Fruit fly (Drosophila melanogaster): ENCODE results near the gene sicily.

Gene sicily

dm6 chrX:11886976-11887375 lies 4.6 kb upstream of the sicily start, which contains the start of the genes CG10353 and SelG:
CG10353 (minus strand) TSS chrX:11887162.
SelG (plus strand) TSS chrX:11887284.
- TF ChIP-seq CG31627 (GFP tag; optimal IDR thresholded peaks at IDR 0.05), result peak; percentile 31
- peak; percentile 40 for TF ChIP-seq cyc (GFP tag; optimal IDR thresholded peaks at IDR 0.05)
- peak; percentile 27 for TF ChIP-seq Met (GFP tag; optimal IDR thresholded peaks at IDR 0.05)
- no peak for TF ChIP-seq achi (GFP tag; optimal IDR thresholded peaks at IDR 0.05)
- TF ChIP-seq Hr38 (GFP tag; optimal IDR thresholded peaks at IDR 0.05), result no peak
- peak; percentile 28 for TF ChIP-seq Sox14 (GFP tag; optimal IDR thresholded peaks at IDR 0.05)
- TF ChIP-seq topi (GFP tag; optimal IDR thresholded peaks at IDR 0.05), result peak; percentile 37
- no peak for TF ChIP-seq eg (GFP tag; IDR thresholded peaks at IDR 0.05)
- TF ChIP-seq pdm3 (GFP tag; optimal IDR thresholded peaks at IDR 0.05), result no peak
- peak; percentile 34 for TF ChIP-seq CG3919 (GFP tag; optimal IDR thresholded peaks at IDR 0.05)
- no peak for TF ChIP-seq CG16779 (tag; optimal IDR thresholded peaks at IDR 0.05)
- TF ChIP-seq CG3032 (tag; optimal IDR thresholded peaks at IDR 0.05), result no peak
- TF ChIP-seq dsx (GFP tag; optimal IDR thresholded peaks at IDR 0.05; ENCODE audit: poor library complexity, severe bottlenecking), result no peak
- TF ChIP-seq svp (GFP tag), result peak; percentile 67
- peak; percentile 25 for TF ChIP-seq Hr39 (GFP tag; optimal IDR thresholded peaks at IDR 0.05)
- TF ChIP-seq CG4318 (GFP tag; optimal IDR thresholded peaks at IDR 0.05), result no peak
- TF ChIP-seq Ets96B (tag; optimal IDR thresholded peaks at IDR 0.05), result no peak
- TF ChIP-seq Sox15 (GFP tag; optimal IDR thresholded peaks at IDR 0.05), result no peak
- TF ChIP-seq lz (GFP tag; optimal IDR thresholded peaks at IDR 0.05), result peak; percentile 31
- TF ChIP-seq CG6854 (GFP tag; optimal IDR thresholded peaks at IDR 0.05), result peak; percentile 14
- TF ChIP-seq spab (GFP tag; optimal IDR thresholded peaks at IDR 0.05), result no peak
- no peak for TF ChIP-seq acj6 (GFP tag; optimal IDR thresholded peaks at IDR 0.05)
- peak; percentile 71 for TF ChIP-seq CG1621 (tag; optimal IDR thresholded peaks at IDR 0.05)
- TF ChIP-seq fkh (GFP tag; optimal IDR thresholded peaks at IDR 0.05), result peak; percentile 50
- peak; percentile 70 for TF ChIP-seq Eip78C (GFP tag)
- peak in 1 of 2 experiments; percentile 6 for TF ChIP-seq ss (GFP tag; optimal IDR thresholded peaks at IDR 0.05)
- peak; percentile 25 for TF ChIP-seq Ets21C (GFP tag; optimal IDR thresholded peaks at IDR 0.05)
- no peak for TF ChIP-seq CG9139 (GFP tag; optimal IDR thresholded peaks at IDR 0.05)
- TF ChIP-seq Eip75B (GFP tag; optimal IDR thresholded peaks at IDR 0.05), result peak; percentile 29
- TF ChIP-seq CG32006 (GFP tag; optimal IDR thresholded peaks at IDR 0.05), result no peak
- TF ChIP-seq CG15336 (GFP tag; IDR thresholded peaks at IDR 0.05), result no peak
- peak; percentile 50 for TF ChIP-seq esn (GFP tag; optimal IDR thresholded peaks at IDR 0.05)
- no peak for TF ChIP-seq CG10631 (GFP tag; optimal IDR thresholded peaks at IDR 0.05)
- TF ChIP-seq Hr4 (GFP tag; optimal IDR thresholded peaks at IDR 0.05), result no peak
- TF ChIP-seq CG11902 (GFP tag; optimal IDR thresholded peaks at IDR 0.05), result no peak

dm6 chrX:11888142-11888541 lies 3.4 kb upstream of the sicily start, which contains the start of gene CG1840:
CG1840 (plus strand) TSS chrX:11888352.
- TF ChIP-seq esn (GFP tag; optimal IDR thresholded peaks at IDR 0.05) (peak; percentile 35), Eip78C (GFP tag) (peak; percentile 40), fd59A (GFP tag; optimal IDR thresholded peaks at IDR 0.05) (no peak), cyc (GFP tag; optimal IDR thresholded peaks at IDR 0.05) (peak; percentile 5)

dm6 chrX:11893643-11894042 lies 2.1 kb downstream of the sicily start, which contains the start of gene wisp:
wisp (plus strand) TSS chrX:11893943.
- TF ChIP-seq Hr38 (GFP tag; optimal IDR thresholded peaks at IDR 0.05), result no peak
- TF ChIP-seq Lpt (GFP tag; optimal IDR thresholded peaks at IDR 0.05), result no peak
- TF ChIP-seq CG6276 (GFP tag; optimal IDR thresholded peaks at IDR 0.05), result no peak
- TF ChIP-seq Eip93F (GFP tag; optimal IDR thresholded peaks at IDR 0.05), result no peak
- no peak for TF ChIP-seq Hr4 (GFP tag; optimal IDR thresholded peaks at IDR 0.05)
- no peak for TF ChIP-seq ss (GFP tag; optimal IDR thresholded peaks at IDR 0.05)
- no peak for TF ChIP-seq CG15336 (GFP tag; IDR thresholded peaks at IDR 0.05)
- no peak for TF ChIP-seq CG4318 (GFP tag; optimal IDR thresholded peaks at IDR 0.05)
- TF ChIP-seq Sox14 (GFP tag; optimal IDR thresholded peaks at IDR 0.05), result no peak
- no peak for TF ChIP-seq CG31627 (GFP tag; optimal IDR thresholded peaks at IDR 0.05)
- TF ChIP-seq CG3919 (GFP tag; optimal IDR thresholded peaks at IDR 0.05), result no peak
- no peak for TF ChIP-seq Ets96B (tag; optimal IDR thresholded peaks at IDR 0.05)
